Fruit fly (Drosophila melanogaster): ENCODE measurements around the gene Ets96B.
A peak's percentile ranks its signal among the peaks of the same experiment; 100 is the strongest.

Ets96B gene

DNA sequence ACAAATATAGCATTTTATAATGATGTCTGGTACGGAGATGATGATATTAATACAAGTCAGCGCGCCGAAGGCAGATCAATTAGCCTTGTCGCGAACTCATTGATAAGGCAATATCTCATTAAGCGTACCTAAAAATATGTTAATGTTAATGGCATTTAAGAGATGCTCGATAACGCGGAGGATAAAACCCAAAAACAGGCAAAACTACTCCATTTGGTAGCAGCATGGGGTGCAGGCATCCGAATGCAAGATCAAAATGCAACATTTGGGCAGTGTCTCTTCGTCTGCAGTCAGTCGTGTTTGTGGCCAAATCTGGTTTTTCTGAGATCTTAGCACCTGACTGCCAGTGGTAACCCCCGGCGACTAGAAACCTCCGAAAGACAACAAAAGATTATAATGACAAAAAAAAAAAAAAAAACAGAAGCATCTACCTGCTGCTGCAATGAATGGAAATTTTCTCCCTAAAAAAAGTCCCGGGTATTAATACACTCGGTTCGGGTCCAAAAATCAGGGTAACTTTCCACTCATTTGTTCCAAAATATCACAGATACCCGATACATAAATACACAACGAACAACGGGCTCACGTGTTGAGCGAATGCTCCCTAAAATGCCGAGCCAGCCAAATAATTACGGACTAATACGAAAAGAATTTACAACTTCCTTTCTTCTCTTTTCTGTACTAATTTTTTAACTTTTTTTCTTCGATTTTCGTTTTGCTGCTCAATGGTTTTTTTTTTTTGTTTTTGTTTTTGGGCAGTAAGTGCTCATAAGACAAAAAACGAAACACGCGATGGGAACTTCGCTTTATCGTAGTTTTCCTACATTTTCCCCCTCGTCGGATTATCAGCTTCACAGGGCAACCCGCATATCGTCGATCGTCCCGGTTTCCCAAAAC lies 58.3 kb downstream of the Ets96B start:
- TF ChIP-seq Rel (GFP tag; optimal IDR thresholded peaks at IDR 0.05) (no peak), Rel (tag; optimal IDR thresholded peaks at IDR 0.05) (peak; percentile 52), CG9705 (GFP tag; optimal IDR thresholded peaks at IDR 0.05) (no peak)
